Worm (Caenorhabditis elegans) whole organism, young adult: Measurements from ENCODE around the gene odr-1.
A peak's percentile ranks its signal among the peaks of the same experiment; 100 is the strongest.

Experiments
- B0261.1 ChIP-seq: sonication (generic microtip); optimal IDR thresholded peaks from 2 replicates; lab custom pipeline; 2016; ENCODE audit warnings: mild to moderate bottlenecking, missing genetic modification characterization, moderate library complexity, missing compliant biosample characterization
- C17E4.6 ChIP-seq: fragments of 200-800 bp; sonication (Bioruptor generic); IDR thresholded peaks from 2 replicates; pipeline ENCODE4 v1.3.6; 2022; ENCODE audit warnings: missing genetic modification reagents, missing genetic modification characterization, missing compliant biosample characterization
- F10E7.11 ChIP-seq: sonication (generic microtip); optimal IDR thresholded peaks from 2 replicates; lab custom pipeline; 2017; ENCODE audit warnings: mild to moderate bottlenecking, missing genetic modification characterization, moderate library complexity, missing compliant biosample characterization
- F52B5.7 ChIP-seq: sonication (generic microtip); optimal IDR thresholded peaks from 2 replicates; lab custom pipeline; 2016; ENCODE audit warnings: mild to moderate bottlenecking, missing genetic modification characterization, missing compliant biosample characterization
- F57A8.1 ChIP-seq: fragments of 200-800 bp; sonication (Bioruptor generic); optimal IDR thresholded peaks from 2 replicates; lab custom pipeline; 2018; ENCODE audit warnings: mild to moderate bottlenecking, missing genetic modification characterization, moderate library complexity, missing compliant biosample characterization
- K12H6.12 ChIP-seq: fragments of 200-800 bp; sonication (Bioruptor generic); optimal IDR thresholded peaks from 2 replicates; lab custom pipeline; 2018; ENCODE audit warnings: mild to moderate bottlenecking, missing genetic modification characterization, missing compliant biosample characterization
- T07F8.4 ChIP-seq: sonication (generic microtip); optimal IDR thresholded peaks from 2 replicates; lab custom pipeline; 2016; ENCODE audit warnings: mild to moderate bottlenecking, missing genetic modification characterization, moderate library complexity, missing compliant biosample characterization
- Y53G8AR.9 ChIP-seq: fragments of 200-800 bp; sonication (Bioruptor generic); conservative IDR thresholded peaks from 2 replicates; pipeline ENCODE4 v1.3.6; 2022; ENCODE audit warnings: missing genetic modification reagents, missing genetic modification characterization, missing compliant biosample characterization
- Y56A3A.18 ChIP-seq: fragments of 200-800 bp; sonication (Bioruptor generic); IDR thresholded peaks from 2 replicates; pipeline ENCODE4 v1.3.6; 2022; ENCODE audit warnings: missing genetic modification reagents, missing genetic modification characterization, missing compliant biosample characterization
- athp-1 ChIP-seq: sonication (generic microtip); optimal IDR thresholded peaks from 2 replicates; lab custom pipeline; 2017; ENCODE audit warnings: mild to moderate bottlenecking, missing genetic modification characterization, missing compliant biosample characterization
- attf-3 ChIP-seq: fragments of 200-800 bp; sonication (Bioruptor generic); conservative IDR thresholded peaks from 2 replicates; pipeline ENCODE4 v1.3.6; 2022; ENCODE audit warnings: missing genetic modification reagents, missing genetic modification characterization, missing compliant biosample characterization
- attf-5 ChIP-seq: fragments of 200-800 bp; sonication (Bioruptor generic); optimal IDR thresholded peaks from 2 replicates; lab custom pipeline; 2018; ENCODE audit warnings: mild to moderate bottlenecking, missing genetic modification characterization, missing compliant biosample characterization
- attf-6 ChIP-seq: fragments of 200-800 bp; sonication (Bioruptor generic); IDR thresholded peaks from 2 replicates; pipeline ENCODE4 v1.3.6; 2022; ENCODE audit warnings: missing genetic modification reagents, missing genetic modification characterization, missing compliant biosample characterization
- cebp-1 ChIP-seq, 2 experiments: fragments of 200-800 bp in 1 of 2; sonication (Bioruptor generic) in 1 of 2; sonication (generic microtip) in 1 of 2; IDR thresholded peaks in 1 of 2; optimal IDR thresholded peaks in 1 of 2; 2 replicates each; pipeline versions ENCODE4 v1.3.6 to Lab custom; 2017 to 2022; ENCODE audit warnings: missing compliant biosample characterization in 2 of 2, missing genetic modification characterization in 2 of 2, mild to moderate bottlenecking in 1 of 2, missing genetic modification reagents in 1 of 2, moderate library complexity in 1 of 2
- ceh-40 ChIP-seq: fragments of 200-800 bp; sonication (Bioruptor generic); IDR thresholded peaks from 2 replicates; pipeline ENCODE4 v1.3.6; 2022; ENCODE audit warnings: missing genetic modification characterization, missing compliant biosample characterization
- dpff-1 ChIP-seq: sonication (generic microtip); optimal IDR thresholded peaks from 2 replicates; lab custom pipeline; 2017; ENCODE audit warnings: mild to moderate bottlenecking, missing genetic modification characterization, missing compliant biosample characterization
- hlh-26 ChIP-seq: fragments of 200-800 bp; sonication (Bioruptor generic); conservative IDR thresholded peaks from 2 replicates; pipeline ENCODE4 v1.3.6; 2022; ENCODE audit warnings: missing genetic modification reagents, missing genetic modification characterization, missing compliant biosample characterization
- hmg-1.2 ChIP-seq: fragments of 200-800 bp; sonication (Bioruptor generic); IDR thresholded peaks from 2 replicates; pipeline ENCODE4 v1.3.6; 2022; ENCODE audit warnings: missing genetic modification reagents, missing genetic modification characterization, missing compliant biosample characterization
- hrde-1 ChIP-seq: sonication (generic microtip); optimal IDR thresholded peaks from 2 replicates; lab custom pipeline; 2016; ENCODE audit warnings: missing genetic modification characterization, mild to moderate bottlenecking, missing compliant biosample characterization, moderate library complexity, missing genotype, missing genetic modification reagents, borderline replicate concordance
- hsf-1 ChIP-seq: fragments of 200-800 bp; sonication (Bioruptor generic); IDR thresholded peaks from 2 replicates; pipeline ENCODE4 v1.3.6; 2022; ENCODE audit warnings: missing genetic modification reagents, missing genetic modification characterization, missing compliant biosample characterization
- lin-35 ChIP-seq, 3 experiments: fragments of 150-350 bp in 2 of 3; sonication (generic microtip) in 1 of 3; optimal IDR thresholded peaks; 2 replicates each; lab custom pipeline; 2014 to 2018; ENCODE audit warnings: missing biosample characterization in 3 of 3, missing genetic modification characterization in 3 of 3, missing genetic modification reagents in 3 of 3
- lin-40 ChIP-seq: sonication (generic microtip); optimal IDR thresholded peaks from 2 replicates; lab custom pipeline; 2016; ENCODE audit warnings: missing genetic modification characterization, mild to moderate bottlenecking, missing compliant biosample characterization, missing genotype, missing genetic modification reagents
- lsl-1 ChIP-seq: fragments of 200-800 bp; sonication (Bioruptor generic); optimal IDR thresholded peaks from 2 replicates; lab custom pipeline; 2018; ENCODE audit warnings: mild to moderate bottlenecking, missing genetic modification characterization, moderate library complexity, missing compliant biosample characterization
- madf-3 ChIP-seq: fragments of 200-800 bp; sonication (Bioruptor generic); IDR thresholded peaks from 2 replicates; pipeline ENCODE4 v1.3.6; 2022; ENCODE audit warnings: missing genetic modification reagents, missing genetic modification characterization, missing compliant biosample characterization
- mel-28 ChIP-seq: sonication (generic microtip); optimal IDR thresholded peaks from 2 replicates; lab custom pipeline; 2016; ENCODE audit warnings: borderline replicate concordance, mild to moderate bottlenecking, missing genetic modification characterization, missing compliant biosample characterization
- nhr-80 ChIP-seq: sonication (generic microtip); optimal IDR thresholded peaks from 2 replicates; lab custom pipeline; 2016; ENCODE audit warnings: missing genetic modification characterization, missing compliant biosample characterization
- nhr-90 ChIP-seq: sonication (generic microtip); optimal IDR thresholded peaks from 2 replicates; lab custom pipeline; 2016; ENCODE audit warnings: missing genotype, mild to moderate bottlenecking, missing genetic modification characterization, missing compliant biosample characterization
- snpc-1.3 ChIP-seq: sonication (generic microtip); optimal IDR thresholded peaks from 2 replicates; lab custom pipeline; 2017; ENCODE audit warnings: missing genetic modification characterization, mild to moderate bottlenecking, missing compliant biosample characterization, antibody characterized with exemption, moderate library complexity, missing genotype, missing genetic modification reagents; ENCODE audit not compliant: insufficient read depth
- snpc-4 ChIP-seq, 5 experiments: fragments of 150-350 bp in 1 of 5; sonication (generic microtip) in 4 of 5; optimal IDR thresholded peaks; 2 replicates each; lab custom pipeline; 2014 to 2018; ENCODE audit warnings: missing genetic modification characterization in 5 of 5, missing biosample characterization in 3 of 5, antibody characterized with exemption in 2 of 5, mild to moderate bottlenecking in 2 of 5, missing compliant biosample characterization in 2 of 5, missing genotype in 2 of 5, moderate library complexity in 2 of 5, missing genetic modification reagents in 1 of 5
- tbx-9 ChIP-seq: sonication (generic microtip); optimal IDR thresholded peaks from 2 replicates; lab custom pipeline; 2016; ENCODE audit warnings: borderline replicate concordance, missing genetic modification characterization, inconsistent platforms, missing compliant biosample characterization
- zfh-2 ChIP-seq: fragments of 200-800 bp; sonication (Bioruptor generic); conservative IDR thresholded peaks from 2 replicates; pipeline ENCODE4 v1.3.6; 2022; ENCODE audit warnings: missing genetic modification reagents, missing genetic modification characterization, missing compliant biosample characterization
- ztf-18 ChIP-seq: sonication (generic microtip); optimal IDR thresholded peaks from 2 replicates; lab custom pipeline; 2016; ENCODE audit warnings: missing genotype, mild to moderate bottlenecking, missing genetic modification characterization, missing compliant biosample characterization
- ztf-22 ChIP-seq: fragments of 200-800 bp; sonication (Bioruptor generic); optimal IDR thresholded peaks from 2 replicates; lab custom pipeline; 2018; ENCODE audit warnings: mild to moderate bottlenecking, missing genetic modification characterization, moderate library complexity, missing compliant biosample characterization
- ztf-6 ChIP-seq: fragments of 200-800 bp; sonication (Bioruptor generic); IDR thresholded peaks from 2 replicates; pipeline ENCODE4 v1.3.6; 2022; ENCODE audit warnings: missing genetic modification reagents, missing genetic modification characterization, missing compliant biosample characterization

Gene odr-1

DNA sequence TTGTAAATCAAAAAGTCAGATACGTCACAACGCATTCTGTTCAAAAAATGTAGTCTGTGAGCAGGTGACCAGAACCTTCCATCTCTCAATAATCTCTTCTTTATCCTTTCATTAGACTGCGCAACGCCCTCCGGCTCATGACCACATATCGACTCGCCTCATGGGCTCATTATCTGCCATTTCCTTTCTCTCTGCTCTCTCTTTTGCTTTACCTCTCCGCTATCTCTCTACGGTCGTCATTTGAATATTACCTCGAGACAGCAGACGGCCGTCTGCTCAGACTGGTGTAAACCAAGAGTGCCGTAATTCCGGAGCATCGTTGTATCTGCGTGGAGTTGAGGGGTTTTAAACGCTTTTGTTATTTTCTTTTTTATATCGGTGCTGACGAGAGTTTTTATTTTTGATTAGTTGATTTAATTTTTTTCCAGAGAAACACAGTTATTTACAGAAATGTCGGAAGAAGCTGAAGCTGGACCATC lies 47.3 kb upstream of the odr-1 start, which contains the start of gene bra-1 (continued):
- TF ChIP-seq T07F8.4 (tag; lab: Kevin White, UChicago) (no peak), Y56A3A.18 (no peak), attf-5 (GFP tag; lab: Kevin White, UChicago) (peak; percentile 35), snpc-4 (GFP tag; optimal IDR thresholded peaks at IDR 0.05; lab: Kevin White, UChicago) (no peak), snpc-4 (tag; optimal IDR thresholded peaks at IDR 0.05; lab: Kevin White, UChicago) (no peak), dpff-1 (tag; lab: Kevin White, UChicago) (no peak), snpc-1.3 (tag; lab: Kevin White, UChicago) (no peak), attf-6 (GFP tag; lab: Robert Waterston, UW) (no peak), hlh-26 (no peak), lin-40 (tag; lab: Kevin White, UChicago) (no peak), F10E7.11 (tag; lab: Kevin White, UChicago) (no peak), F52B5.7 (no peak), tbx-9 (tag; lab: Kevin White, UChicago) (no peak), hsf-1 (GFP tag; lab: Robert Waterston, UW) (no peak), B0261.1 (tag; lab: Kevin White, UChicago) (no peak), zfh-2 (GFP tag; lab: Robert Waterston, UW) (peak; percentile 40; the same call in 1 of the 2 replicates), madf-3 (GFP tag; lab: Robert Waterston, UW) (no peak), C17E4.6 (GFP tag; lab: Robert Waterston, UW) (no peak), mel-28 (tag; lab: Kevin White, UChicago) (no peak), K12H6.12 (tag; lab: Kevin White, UChicago) (peak; percentile 6), hrde-1 (tag; lab: Kevin White, UChicago) (no peak)

DNA sequence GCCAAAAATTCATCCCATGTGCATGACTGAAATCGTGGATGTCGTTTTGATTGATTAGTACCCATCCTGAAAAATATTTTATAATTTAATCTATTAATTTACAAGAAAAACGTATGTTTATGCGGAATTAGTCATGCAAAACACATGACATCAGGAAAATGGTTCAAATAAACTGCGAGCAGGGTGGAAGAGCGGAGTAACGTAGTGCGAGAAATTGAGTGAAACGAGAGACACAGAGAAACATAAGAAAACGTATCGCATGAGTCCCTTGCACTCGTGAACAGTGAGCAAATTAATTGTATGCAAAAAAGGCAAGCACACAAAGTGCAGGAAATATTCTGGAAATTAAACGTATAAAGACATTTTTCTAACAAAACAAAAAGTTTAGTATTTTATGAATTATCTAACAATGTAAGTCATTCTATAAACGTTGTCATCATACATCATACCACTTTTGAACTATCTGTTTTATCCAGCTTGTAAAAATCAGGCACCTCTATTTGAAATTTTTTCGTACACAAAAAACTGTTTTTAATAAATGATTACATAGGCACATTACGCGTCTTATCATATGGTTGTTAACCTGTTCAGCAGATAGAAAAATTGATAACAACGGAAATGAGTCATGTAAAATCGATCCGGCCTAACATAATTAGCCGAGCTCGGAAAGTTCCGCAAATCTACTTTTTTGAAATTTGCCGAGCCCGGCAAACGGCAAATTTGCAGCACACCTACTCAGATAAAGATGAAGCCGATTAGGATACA lies 45.4 kb upstream of the odr-1 start, which contains the start of gene F54B11.5:
Gene F54B11.5, minus strand, starts transcription at position 66 of the 765 bp plus-strand sequence.
- TF ChIP-seq attf-3 (GFP tag; lab: Robert Waterston, UW), result peak; percentile 89
- TF ChIP-seq attf-5 (GFP tag; lab: Kevin White, UChicago), result peak; percentile 57
- TF ChIP-seq ztf-6 (GFP tag; lab: Robert Waterston, UW), result no peak
- TF ChIP-seq ceh-40 (GFP tag; lab: Robert Waterston, UW), result no peak
- no peak for TF ChIP-seq nhr-90 (tag; lab: Kevin White, UChicago)
- peak in 1 of 3 experiments; percentile 37 for TF ChIP-seq lin-35 (GFP tag; optimal IDR thresholded peaks at IDR 0.05; lab: Kevin White, UChicago)
- TF ChIP-seq lin-40 (tag; lab: Kevin White, UChicago), result peak; percentile 9
- no peak for TF ChIP-seq ztf-22
- peak; percentile 25 for TF ChIP-seq nhr-80
- no peak for TF ChIP-seq lsl-1 (GFP tag; lab: Kevin White, UChicago)
- TF ChIP-seq hmg-1.2 (GFP tag; lab: Robert Waterston, UW), result peak; percentile 61; the same call in 1 of the 2 replicates
- TF ChIP-seq ztf-18 (tag; lab: Kevin White, UChicago), result no peak
- TF ChIP-seq mel-28 (tag; lab: Kevin White, UChicago), result no peak
- no peak for TF ChIP-seq Y53G8AR.9 (GFP tag; lab: Robert Waterston, UW)

DNA sequence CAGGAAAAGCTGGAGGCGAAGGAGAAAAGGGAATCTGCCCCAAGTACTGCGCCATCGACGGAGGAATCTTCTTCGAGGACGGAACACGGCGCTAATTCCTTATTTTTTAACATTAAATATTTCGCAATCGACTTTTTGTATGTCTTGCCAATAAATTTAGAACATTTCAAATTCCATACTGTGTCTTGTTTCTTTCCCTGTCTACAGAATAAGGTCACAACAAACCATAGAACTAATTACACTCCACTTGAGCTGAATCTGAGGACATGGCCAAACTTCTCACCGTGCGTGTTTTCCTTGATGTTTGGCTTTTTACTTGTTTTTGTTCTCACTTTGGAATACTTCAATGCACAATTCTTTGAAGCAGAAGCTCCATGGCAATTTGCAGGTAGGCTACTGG lies 41.6 kb upstream of the odr-1 start, which contains the start of gene F54B11.4:
Gene F54B11.4, plus strand, starts transcription at position 301 of the 400 bp plus-strand sequence.
- TF ChIP-seq F57A8.1 (GFP tag; lab: Kevin White, UChicago), result no peak
- TF ChIP-seq attf-5 (GFP tag; lab: Kevin White, UChicago), result no peak
- no peak for TF ChIP-seq cebp-1 (GFP tag; IDR thresholded peaks at IDR 0.05; lab: Robert Waterston, UW)
- peak; percentile 62 for TF ChIP-seq cebp-1 (tag; optimal IDR thresholded peaks at IDR 0.05; lab: Kevin White, UChicago)
- TF ChIP-seq athp-1 (tag; lab: Kevin White, UChicago), result no peak
- TF ChIP-seq hrde-1 (tag; lab: Kevin White, UChicago), result no peak
- TF ChIP-seq, all 124 proteins: peak for 1
